Fruit fly (Drosophila melanogaster) whole organism, wandering third instar larva: Measurements from ENCODE around the gene rost.

ENCODE experiments used
- Dif ChIP-seq: fragments of 200-275, 200-300 bp; sonication (Bioruptor generic); optimal IDR thresholded peaks from 2 replicates; lab custom pipeline; 2018; ENCODE audit warnings: missing biosample characterization, missing genetic modification characterization; ENCODE audit not compliant: partially characterized antibody
- Hr83 ChIP-seq: fragments of 200-300 bp; sonication (Bioruptor generic); optimal IDR thresholded peaks from 2 replicates; lab custom pipeline; 2016; ENCODE audit warnings: missing biosample characterization, mild to moderate bottlenecking, missing genetic modification characterization, moderate library complexity; ENCODE audit not compliant: poor library complexity, severe bottlenecking
- Jra ChIP-seq: sonication (Bioruptor generic); optimal IDR thresholded peaks from 2 replicates; lab custom pipeline; 2016; ENCODE audit warnings: missing biosample characterization, missing genetic modification characterization
- Vsx2 ChIP-seq: fragments of 200-300, 225-300 bp; sonication (Bioruptor generic); optimal IDR thresholded peaks from 2 replicates; lab custom pipeline; 2018; ENCODE audit warnings: missing biosample characterization, missing genetic modification characterization; ENCODE audit not compliant: partially characterized antibody
- dl ChIP-seq, 2 experiments: fragments of 175-275, 200-275 bp in 1 of 2; fragments of 200-275 bp in 1 of 2; sonication (Bioruptor generic); optimal IDR thresholded peaks; lab custom pipeline; 2018; ENCODE audit warnings: mild to moderate bottlenecking in 2 of 2, missing biosample characterization in 2 of 2, missing genetic modification characterization in 2 of 2, moderate library complexity in 2 of 2; ENCODE audit not compliant: partially characterized antibody in 2 of 2, insufficient read depth in 1 of 2
- ey ChIP-seq: fragments of 200-800 bp; sonication (Bioruptor generic); optimal IDR thresholded peaks from 2 replicates; lab custom pipeline; 2016; ENCODE audit warnings: missing biosample characterization, missing genetic modification characterization
- fru ChIP-seq: fragments of 200-800 bp; sonication (Bioruptor generic); optimal IDR thresholded peaks from 3 replicates; lab custom pipeline; 2016; ENCODE audit warnings: missing biosample characterization, mild to moderate bottlenecking, missing genetic modification characterization
- h ChIP-seq: fragments of 200-800 bp; sonication (Bioruptor generic); optimal IDR thresholded peaks from 3 replicates; lab custom pipeline; 2016; ENCODE audit warnings: missing biosample characterization, mild to moderate bottlenecking, missing genetic modification characterization
- sage ChIP-seq: fragments of 200-800 bp; sonication (Bioruptor generic); optimal IDR thresholded peaks from 2 replicates; lab custom pipeline; 2016; ENCODE audit warnings: missing biosample characterization, mild to moderate bottlenecking, missing genetic modification characterization
- usp ChIP-seq: fragments of >200 bp; optimal IDR thresholded peaks from 2 replicates; lab custom pipeline; 2017; ENCODE audit warnings: missing biosample characterization, missing genetic modification characterization

- TF ChIP-seq h (GFP tag; lab: Kevin White, UChicago) = peak; percentile 92
- TF ChIP-seq usp (GFP tag; lab: Kevin White, UChicago) = no peak
- no peak for TF ChIP-seq Dif (GFP tag; lab: Kevin White, UChicago)
- no peak for TF ChIP-seq dl (GFP tag; optimal IDR thresholded peaks at IDR 0.05; lab: Kevin White, UChicago; ENCODE audit: insufficient read depth in 1 of 2, partially characterized antibody in 2 of 2)
- no peak for TF ChIP-seq Vsx2 (GFP tag; lab: Kevin White, UChicago)
- TF ChIP-seq sage (GFP tag; lab: Kevin White, UChicago) = no peak
- TF ChIP-seq fru (GFP tag; lab: Kevin White, UChicago) = no peak
- no peak for TF ChIP-seq Jra (GFP tag; lab: Kevin White, UChicago)
- TF ChIP-seq Hr83 (GFP tag; lab: Kevin White, UChicago) = no peak
- TF ChIP-seq ey = no peak
Measured at dm6 chr2L:8991583-8991982, 2.2 kb upstream of the rost start, which contains the start of gene CG9555.
